Worm (Caenorhabditis elegans) whole organism, L1 larva: ENCODE results near the gene R12B2.13.

Experiments
- C16A3.4 ChIP-seq: fragments of 150-350 bp; optimal IDR thresholded peaks from 2 replicates; lab custom pipeline; 2014; ENCODE audit warnings: missing biosample characterization, missing genetic modification characterization
- C34B4.2 ChIP-seq: sonication (generic microtip); optimal IDR thresholded peaks from 2 replicates; lab custom pipeline; 2017; ENCODE audit warnings: mild to moderate bottlenecking, missing genetic modification characterization, missing compliant biosample characterization
- F16B12.6 ChIP-seq: fragments of 150-350 bp; optimal IDR thresholded peaks from 2 replicates; lab custom pipeline; 2014; ENCODE audit warnings: missing biosample characterization, missing genetic modification characterization
- alr-1 ChIP-seq: fragments of 200-800 bp; sonication (Bioruptor generic); optimal IDR thresholded peaks from 2 replicates; lab custom pipeline; 2018; ENCODE audit warnings: borderline replicate concordance, mild to moderate bottlenecking, missing genetic modification characterization, missing compliant biosample characterization
- ama-1 ChIP-seq: fragments of 150-350 bp; optimal IDR thresholded peaks from 2 replicates; lab custom pipeline; 2014
- blmp-1 ChIP-seq: fragments of 150-350 bp; optimal IDR thresholded peaks from 2 replicates; lab custom pipeline; 2014; ENCODE audit warnings: missing biosample characterization, missing genetic modification characterization
- ceh-8 ChIP-seq: fragments of 200-800 bp; sonication (Bioruptor generic); optimal IDR thresholded peaks from 2 replicates; lab custom pipeline; 2018; ENCODE audit warnings: mild to moderate bottlenecking, missing genetic modification characterization, moderate library complexity, missing compliant biosample characterization
- ceh-82 ChIP-seq, 3 experiments: fragments of 150-350 bp in 1 of 3; sonication (generic microtip) in 2 of 3; optimal IDR thresholded peaks; 2 replicates each; lab custom pipeline; 2014 to 2017; ENCODE audit warnings: missing biosample characterization in 3 of 3, missing genetic modification characterization in 3 of 3
- ceh-88 ChIP-seq: fragments of 200-800 bp; sonication (Bioruptor generic); IDR thresholded peaks from 2 replicates; pipeline ENCODE4 v1.3.6; 2022; ENCODE audit warnings: missing genetic modification characterization, missing compliant biosample characterization
- ces-1 ChIP-seq: fragments of 150-350 bp; optimal IDR thresholded peaks from 2 replicates; lab custom pipeline; 2014; ENCODE audit warnings: missing biosample characterization, missing genetic modification reagents, missing genetic modification characterization
- dpl-1 ChIP-seq, 3 experiments: fragments of 150-350 bp in 2 of 3; sonication (generic microtip) in 1 of 3; optimal IDR thresholded peaks; 2 replicates each; lab custom pipeline; 2014 to 2017; ENCODE audit warnings: missing biosample characterization in 3 of 3, missing genetic modification characterization in 3 of 3, missing genetic modification reagents in 3 of 3
- efl-1 ChIP-seq, 4 experiments: fragments of 150-350 bp; optimal IDR thresholded peaks in 3 of 4; peaks in 1 of 4; 1 replicate in 1 of 4; 2 replicates in 3 of 4; lab custom pipeline; 2014; ENCODE audit warnings: missing biosample characterization in 2 of 4, missing genetic modification characterization in 2 of 4, missing genetic modification reagents in 2 of 4
- egl-27 ChIP-seq, 2 experiments: fragments of 150-350 bp in 1 of 2; sonication (generic microtip); optimal IDR thresholded peaks; 3 replicates each; lab custom pipeline; 2017 to 2018; ENCODE audit warnings: missing biosample characterization in 2 of 2, missing genetic modification characterization in 2 of 2, missing genetic modification reagents in 2 of 2
- elt-3 ChIP-seq, 6 experiments: fragments of 150-350 bp in 1 of 6; sonication (generic microtip); optimal IDR thresholded peaks; 2 replicates each; lab custom pipeline; 2017 to 2018; ENCODE audit warnings: missing biosample characterization in 6 of 6, missing genetic modification characterization in 6 of 6, inconsistent platforms in 1 of 6
- ets-5 ChIP-seq: fragments of 200-800 bp; sonication (Bioruptor generic); IDR thresholded peaks from 2 replicates; pipeline ENCODE4 v1.3.6; 2022; ENCODE audit warnings: missing genetic modification characterization, missing compliant biosample characterization
- fkh-10 ChIP-seq: sonication (generic microtip); optimal IDR thresholded peaks from 2 replicates; lab custom pipeline; 2017; ENCODE audit warnings: missing biosample characterization, missing genetic modification reagents, missing genetic modification characterization
- fkh-4 ChIP-seq: sonication (generic microtip); optimal IDR thresholded peaks from 2 replicates; lab custom pipeline; 2016; ENCODE audit warnings: missing compliant biosample characterization, missing genetic modification characterization, borderline replicate concordance
- fkh-8 ChIP-seq: sonication (generic microtip); optimal IDR thresholded peaks from 2 replicates; lab custom pipeline; 2016; ENCODE audit warnings: mild to moderate bottlenecking, missing genetic modification characterization, missing compliant biosample characterization
- fos-1 ChIP-seq: fragments of 150-350 bp; optimal IDR thresholded peaks from 2 replicates; lab custom pipeline; 2014; ENCODE audit warnings: missing biosample characterization, missing genetic modification characterization
- hlh-17 ChIP-seq: fragments of 200-800 bp; sonication (Bioruptor generic); optimal IDR thresholded peaks from 2 replicates; lab custom pipeline; 2018; ENCODE audit warnings: missing genetic modification characterization, mild to moderate bottlenecking, missing compliant biosample characterization, moderate library complexity, borderline replicate concordance
- hpl-2 ChIP-seq: fragments of 150-350 bp; optimal IDR thresholded peaks from 2 replicates; lab custom pipeline; 2014; ENCODE audit warnings: missing biosample characterization, missing genetic modification reagents, missing genetic modification characterization
- isw-1 ChIP-seq: fragments of 200-800 bp; sonication (Bioruptor generic); IDR thresholded peaks from 2 replicates; pipeline ENCODE4 v1.3.6; 2022; ENCODE audit warnings: missing genetic modification characterization, missing compliant biosample characterization
- lin-14 ChIP-seq: fragments of 200-800 bp; sonication (Bioruptor generic); optimal IDR thresholded peaks from 2 replicates; lab custom pipeline; 2018; ENCODE audit warnings: mild to moderate bottlenecking, missing genetic modification characterization, moderate library complexity, missing compliant biosample characterization
- lin-39 ChIP-seq: fragments of 150-350 bp; optimal IDR thresholded peaks from 2 replicates; lab custom pipeline; 2014; ENCODE audit warnings: missing biosample characterization, missing genetic modification reagents, missing genetic modification characterization
- lsy-2 ChIP-seq, 2 experiments: fragments of 150-350 bp; optimal IDR thresholded peaks; 2 replicates each; lab custom pipeline; 2014; ENCODE audit warnings: missing biosample characterization in 2 of 2, missing genetic modification characterization in 2 of 2
- mab-9 ChIP-seq: fragments of 200-800 bp; sonication (Bioruptor generic); IDR thresholded peaks from 2 replicates; pipeline ENCODE4 v1.3.6; 2022; ENCODE audit warnings: missing genetic modification reagents, missing genetic modification characterization, missing compliant biosample characterization
- mdl-1 ChIP-seq, 2 experiments: fragments of 150-350 bp; optimal IDR thresholded peaks; 2 replicates each; lab custom pipeline; 2014 to 2017; ENCODE audit warnings: missing biosample characterization in 2 of 2, missing genetic modification characterization in 2 of 2, inconsistent platforms in 1 of 2
- mef-2 ChIP-seq: fragments of 150-350 bp; optimal IDR thresholded peaks from 2 replicates; lab custom pipeline; 2014; ENCODE audit warnings: missing biosample characterization, missing genetic modification characterization
- mep-1 ChIP-seq: fragments of 150-350 bp; optimal IDR thresholded peaks from 2 replicates; lab custom pipeline; 2014; ENCODE audit warnings: missing biosample characterization, missing genetic modification characterization
- nhr-19 ChIP-seq: fragments of 200-800 bp; sonication (Bioruptor generic); conservative IDR thresholded peaks from 2 replicates; pipeline ENCODE4 v1.3.6; 2022; ENCODE audit warnings: missing genetic modification characterization, missing compliant biosample characterization
- nhr-20 ChIP-seq: sonication (generic microtip); optimal IDR thresholded peaks from 2 replicates; lab custom pipeline; 2016; ENCODE audit warnings: mild to moderate bottlenecking, missing genetic modification characterization, missing compliant biosample characterization
- nhr-47 ChIP-seq: sonication (generic microtip); optimal IDR thresholded peaks from 2 replicates; lab custom pipeline; 2016; ENCODE audit warnings: mild to moderate bottlenecking, missing genetic modification characterization, moderate library complexity, missing compliant biosample characterization
- nhr-71 ChIP-seq: sonication (generic microtip); optimal IDR thresholded peaks from 2 replicates; lab custom pipeline; 2016; ENCODE audit warnings: mild to moderate bottlenecking, missing genetic modification characterization, moderate library complexity, missing compliant biosample characterization
- nhr-77 ChIP-seq: fragments of 150-350 bp; optimal IDR thresholded peaks from 2 replicates; lab custom pipeline; 2014; ENCODE audit warnings: missing biosample characterization, missing genetic modification characterization
- nhr-84 ChIP-seq: sonication (generic microtip); optimal IDR thresholded peaks from 2 replicates; lab custom pipeline; 2017; ENCODE audit warnings: missing biosample characterization, missing genetic modification characterization
- nhr-85 ChIP-seq: sonication (generic microtip); peaks from one replicate; lab custom pipeline; 2016; ENCODE audit warnings: missing genetic modification characterization, inconsistent platforms, missing compliant biosample characterization
- nhr-90 ChIP-seq: sonication (generic microtip); optimal IDR thresholded peaks from 2 replicates; lab custom pipeline; 2016; ENCODE audit warnings: mild to moderate bottlenecking, missing genetic modification characterization, missing compliant biosample characterization; ENCODE audit not compliant: poor library complexity
- rnt-1 ChIP-seq: sonication (generic microtip); optimal IDR thresholded peaks from 2 replicates; lab custom pipeline; 2016; ENCODE audit warnings: mild to moderate bottlenecking, missing genetic modification characterization, moderate library complexity, missing compliant biosample characterization
- snu-23 ChIP-seq: sonication (generic microtip); optimal IDR thresholded peaks from 2 replicates; lab custom pipeline; 2016; ENCODE audit warnings: missing genetic modification characterization, missing compliant biosample characterization
- sptf-1 ChIP-seq: fragments of 150-350 bp; optimal IDR thresholded peaks from 2 replicates; lab custom pipeline; 2014; ENCODE audit warnings: missing biosample characterization, missing genetic modification characterization
- swsn-7 ChIP-seq: sonication (generic microtip); optimal IDR thresholded peaks from 2 replicates; lab custom pipeline; 2016; ENCODE audit warnings: missing genetic modification characterization, missing compliant biosample characterization
- tlp-1 ChIP-seq: fragments of 150-350 bp; optimal IDR thresholded peaks from 2 replicates; lab custom pipeline; 2014; ENCODE audit warnings: missing biosample characterization, missing genetic modification characterization
- unc-30 ChIP-seq: sonication (generic microtip); optimal IDR thresholded peaks from 2 replicates; lab custom pipeline; 2017; ENCODE audit warnings: missing biosample characterization, missing genetic modification characterization
- vab-15 ChIP-seq: sonication (generic microtip); optimal IDR thresholded peaks from 2 replicates; lab custom pipeline; 2017; ENCODE audit warnings: missing genotype, mild to moderate bottlenecking, missing genetic modification characterization, missing compliant biosample characterization
- zag-1 ChIP-seq: fragments of 150-350 bp; optimal IDR thresholded peaks from 2 replicates; lab custom pipeline; 2014; ENCODE audit warnings: missing biosample characterization, missing genetic modification characterization
- zip-4 ChIP-seq: fragments of 200-800 bp; sonication (Bioruptor generic); optimal IDR thresholded peaks from 2 replicates; lab custom pipeline; 2018; ENCODE audit warnings: mild to moderate bottlenecking, missing genetic modification characterization, moderate library complexity, missing compliant biosample characterization
- ztf-11 ChIP-seq, 2 experiments: sonication (generic microtip); optimal IDR thresholded peaks; 2 replicates each; lab custom pipeline; 2016 to 2017; ENCODE audit warnings: missing genetic modification characterization in 2 of 2, missing biosample characterization in 1 of 2, missing compliant biosample characterization in 1 of 2
- ztf-4 ChIP-seq: fragments of 150-350 bp; optimal IDR thresholded peaks from 2 replicates; lab custom pipeline; 2014; ENCODE audit warnings: missing biosample characterization, missing genetic modification characterization

R12B2.13 gene

ce11 chrIII:5836261-5836660 is 3.0 kb upstream of the R12B2.13 start:
- TF ChIP-seq lin-39 (no peak), ceh-82 (tag; optimal IDR thresholded peaks at IDR 0.05; lab: Kevin White, UChicago) (peak in 1 of 3 experiments; percentile 8), nhr-85 (tag; lab: Kevin White, UChicago) (peak; percentile 80), alr-1 (tag; lab: Kevin White, UChicago) (no peak), mep-1 (tag; lab: Kevin White, UChicago) (no peak), nhr-71 (tag; lab: Kevin White, UChicago) (peak; percentile 38), efl-1 (optimal IDR thresholded peaks at IDR 0.05; lab: Kevin White, UChicago) (no peak), efl-1 (GFP tag; optimal IDR thresholded peaks at IDR 0.05 in 1 of 2; lab: Kevin White, UChicago) (peak in 1 of 2 experiments; percentile 89), ama-1 (lab: Kevin White, UChicago) (peak; percentile 38), nhr-20 (tag; lab: Kevin White, UChicago) (peak; percentile 16), lin-14 (peak; percentile 55), fkh-10 (GFP tag; lab: Kevin White, UChicago) (no peak)

DNA sequence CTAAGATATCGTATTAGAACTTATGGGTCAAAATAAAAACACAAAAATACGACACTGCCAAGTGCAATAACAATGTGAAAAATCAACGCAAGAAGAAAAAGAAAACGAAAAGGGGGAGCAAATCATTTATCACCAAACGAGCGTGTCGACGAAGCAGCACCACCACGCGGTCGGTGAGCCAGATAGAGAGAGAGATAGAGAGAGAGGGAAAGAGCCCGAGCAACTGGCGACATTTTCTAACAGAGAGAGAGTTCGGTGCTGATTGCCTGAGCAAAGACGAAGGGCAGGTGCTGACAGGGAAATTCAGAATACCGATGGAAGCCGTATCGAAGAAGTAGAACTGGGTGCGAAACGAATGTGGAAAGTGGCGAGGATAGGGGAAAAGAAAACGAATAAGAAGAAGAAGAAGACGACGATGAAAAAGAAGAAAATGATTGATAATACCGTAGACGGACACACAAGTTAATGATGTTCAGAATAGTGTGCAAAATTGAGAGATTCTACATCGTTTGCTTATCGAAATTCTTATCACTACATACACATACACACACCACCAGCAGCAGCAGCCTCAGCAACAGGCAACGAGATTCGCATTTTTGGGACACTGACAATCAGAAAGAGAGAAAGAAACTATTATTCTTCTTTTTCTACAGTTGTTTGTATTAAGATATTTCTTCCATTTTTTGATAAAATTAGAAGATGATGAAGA is 2.0 kb upstream of the R12B2.13 start:
- no peak for TF ChIP-seq C16A3.4
- no peak for TF ChIP-seq hlh-17
- no peak for TF ChIP-seq hpl-2
- TF ChIP-seq rnt-1, result peak; percentile 58
- TF ChIP-seq blmp-1 (tag; lab: Kevin White, UChicago), result peak; percentile 74
- peak; percentile 41 for TF ChIP-seq nhr-20 (tag; lab: Kevin White, UChicago)
- TF ChIP-seq nhr-47, result peak; percentile 11
- no peak for TF ChIP-seq ceh-82 (tag; optimal IDR thresholded peaks at IDR 0.05; lab: Kevin White, UChicago)
- peak in 1 of 2 experiments; percentile 9 for TF ChIP-seq mdl-1 (tag; optimal IDR thresholded peaks at IDR 0.05; lab: Kevin White, UChicago)
- peak; percentile 44 for TF ChIP-seq snu-23 (GFP tag; lab: Kevin White, UChicago)
- no peak for TF ChIP-seq C34B4.2 (tag; lab: Kevin White, UChicago)
- no peak for TF ChIP-seq ceh-8 (GFP tag; lab: Kevin White, UChicago)
- TF ChIP-seq sptf-1 (tag; lab: Kevin White, UChicago), result no peak
- TF ChIP-seq fkh-4 (tag; lab: Kevin White, UChicago), result no peak
- TF ChIP-seq nhr-19 (GFP tag; lab: Robert Waterston, UW), result no peak
- no peak for TF ChIP-seq mab-9 (GFP tag; lab: Robert Waterston, UW)
- no peak for TF ChIP-seq fkh-8
- TF ChIP-seq egl-27 (tag; optimal IDR thresholded peaks at IDR 0.05; lab: Kevin White, UChicago), result no peak
- TF ChIP-seq lin-39, result no peak
- TF ChIP-seq ces-1 (GFP tag; lab: Kevin White, UChicago), result no peak
- TF ChIP-seq nhr-85 (tag; lab: Kevin White, UChicago), result peak; percentile 72
- TF ChIP-seq F16B12.6 (tag; lab: Kevin White, UChicago), result no peak
- TF ChIP-seq zag-1 (tag; lab: Kevin White, UChicago), result no peak
- no peak for TF ChIP-seq ceh-88 (GFP tag; lab: Robert Waterston, UW)
- peak in 1 of 2 experiments; percentile 41 for TF ChIP-seq lsy-2 (tag; optimal IDR thresholded peaks at IDR 0.05; lab: Kevin White, UChicago)
- TF ChIP-seq ztf-11 (tag; optimal IDR thresholded peaks at IDR 0.05; lab: Kevin White, UChicago), result no peak
- TF ChIP-seq vab-15 (tag; lab: Kevin White, UChicago), result peak; percentile 18
- TF ChIP-seq fkh-10 (GFP tag; lab: Kevin White, UChicago), result no peak
- TF ChIP-seq mef-2, result no peak
- no peak for TF ChIP-seq isw-1 (GFP tag; lab: Robert Waterston, UW)
- TF ChIP-seq nhr-84 (tag; lab: Kevin White, UChicago), result no peak
- peak in 5 of 6 experiments; percentile 71 to 99 (median 83) for TF ChIP-seq elt-3 (tag; optimal IDR thresholded peaks at IDR 0.05; lab: Kevin White, UChicago)
- no peak for TF ChIP-seq dpl-1 (GFP tag; optimal IDR thresholded peaks at IDR 0.05; lab: Kevin White, UChicago)
- TF ChIP-seq unc-30 (tag; lab: Kevin White, UChicago), result no peak
- TF ChIP-seq zip-4 (GFP tag; lab: Kevin White, UChicago), result no peak
- peak; percentile 47 for TF ChIP-seq lin-14
- TF ChIP-seq ets-5, result no peak
- TF ChIP-seq nhr-71 (tag; lab: Kevin White, UChicago), result peak; percentile 31
- TF ChIP-seq nhr-77 (tag; lab: Kevin White, UChicago), result no peak
- TF ChIP-seq swsn-7, result peak; percentile 13
- TF ChIP-seq fos-1 (tag; lab: Kevin White, UChicago), result no peak
- TF ChIP-seq nhr-90 (tag; lab: Kevin White, UChicago), result peak; percentile 45
- no peak for TF ChIP-seq tlp-1 (tag; lab: Kevin White, UChicago)
- TF ChIP-seq ztf-4 (tag; lab: Kevin White, UChicago), result no peak
